Fruit fly (Drosophila melanogaster) whole organism, embryonic: ENCODE measurements around the gene Fas3.

Source experiments
- B-H2 ChIP-seq: fragments of 200-800 bp; sonication (Bioruptor generic); optimal IDR thresholded peaks from 2 replicates; lab custom pipeline; 2018; ENCODE audit warnings: missing biosample characterization, mild to moderate bottlenecking, missing genetic modification characterization
- BtbVII ChIP-seq: fragments of 200-800 bp; sonication (Bioruptor generic); optimal IDR thresholded peaks from 3 replicates; lab custom pipeline; 2017; ENCODE audit warnings: missing biosample characterization, mild to moderate bottlenecking, missing genetic modification characterization
- CG10959 ChIP-seq: fragments of 200-800 bp; sonication (Bioruptor generic); IDR thresholded peaks from 2 replicates; pipeline ENCODE4 v1.3.6; 2022; ENCODE audit warnings: missing biosample characterization, missing genetic modification characterization
- CG11093 ChIP-seq: fragments of 200-800 bp; sonication (Bioruptor generic); IDR thresholded peaks from 3 replicates; pipeline ENCODE4 v1.3.6; 2022; ENCODE audit warnings: missing biosample characterization, missing genetic modification characterization
- CG11247 ChIP-seq: fragments of 200-800 bp; sonication (Bioruptor generic); IDR thresholded peaks from 2 replicates; pipeline ENCODE4 v1.3.6; 2022; ENCODE audit warnings: missing biosample characterization, missing genetic modification characterization
- CG11695 ChIP-seq: fragments of 200-800 bp; sonication (Bioruptor generic); IDR thresholded peaks from 3 replicates; pipeline ENCODE4 v1.3.6; 2022; ENCODE audit warnings: missing biosample characterization, missing genetic modification characterization
- CG12071 ChIP-seq: fragments of 200-800 bp; sonication (Bioruptor generic); optimal IDR thresholded peaks from 3 replicates; lab custom pipeline; 2018; ENCODE audit warnings: missing biosample characterization, mild to moderate bottlenecking, missing genetic modification characterization
- CG12236 ChIP-seq: fragments of 200-800 bp; sonication (Bioruptor generic); optimal IDR thresholded peaks from 2 replicates; lab custom pipeline; 2016; ENCODE audit warnings: missing biosample characterization, missing genetic modification characterization
- CG14965 ChIP-seq: fragments of 200-800 bp; sonication (Bioruptor generic); optimal IDR thresholded peaks from 2 replicates; lab custom pipeline; 2016; ENCODE audit warnings: missing biosample characterization, missing genetic modification characterization, borderline replicate concordance
- CG15073 ChIP-seq: fragments of 200-800 bp; sonication (Bioruptor generic); optimal IDR thresholded peaks from 2 replicates; lab custom pipeline; 2016; ENCODE audit warnings: missing biosample characterization, missing genetic modification characterization
- CG15479 ChIP-seq: fragments of 200-800 bp; sonication (Bioruptor generic); optimal IDR thresholded peaks from 3 replicates; lab custom pipeline; 2019; ENCODE audit warnings: missing biosample characterization, mild to moderate bottlenecking, missing genetic modification characterization, moderate library complexity
- CG15696 ChIP-seq: fragments of 200-800 bp; sonication (Bioruptor generic); optimal IDR thresholded peaks from 2 replicates; lab custom pipeline; 2019; ENCODE audit warnings: missing biosample characterization, mild to moderate bottlenecking, missing genetic modification characterization, moderate library complexity
- CG1647 ChIP-seq: fragments of 200-800 bp; sonication (Bioruptor generic); optimal IDR thresholded peaks from 3 replicates; lab custom pipeline; 2016; ENCODE audit warnings: missing biosample characterization, missing genetic modification characterization
- CG17385 ChIP-seq: fragments of 200-800 bp; sonication (Bioruptor generic); optimal IDR thresholded peaks from 3 replicates; lab custom pipeline; 2018; ENCODE audit warnings: missing biosample characterization, mild to moderate bottlenecking, missing genetic modification characterization
- CG2875 ChIP-seq: fragments of 200-800 bp; sonication (Bioruptor generic); optimal IDR thresholded peaks from 2 replicates; lab custom pipeline; 2017; ENCODE audit warnings: missing biosample characterization, mild to moderate bottlenecking, missing genetic modification characterization, missing genetic modification reagents
- CG6254 ChIP-seq: fragments of 200-800 bp; sonication (Bioruptor generic); optimal IDR thresholded peaks from 3 replicates; lab custom pipeline; 2017; ENCODE audit warnings: mild to moderate bottlenecking, missing biosample characterization, missing genetic modification reagents, missing genetic modification characterization
- CG6272 ChIP-seq: fragments of 200-800 bp; sonication (Bioruptor generic); IDR thresholded peaks from 2 replicates; pipeline ENCODE4 v1.3.6; 2022; ENCODE audit warnings: missing biosample characterization, missing genetic modification characterization
- CG7556 ChIP-seq: fragments of 200-800 bp; sonication (Bioruptor generic); optimal IDR thresholded peaks from 2 replicates; lab custom pipeline; 2017; ENCODE audit warnings: missing biosample characterization, mild to moderate bottlenecking, missing genetic modification characterization
- CG7745 ChIP-seq: fragments of 200-800 bp; sonication (Bioruptor generic); optimal IDR thresholded peaks from 2 replicates; lab custom pipeline; 2018; ENCODE audit warnings: missing biosample characterization, mild to moderate bottlenecking, missing genetic modification characterization, moderate library complexity
- CG7928 ChIP-seq: fragments of 200-800 bp; sonication (Bioruptor generic); optimal IDR thresholded peaks from 2 replicates; lab custom pipeline; 2017; ENCODE audit warnings: missing biosample characterization, mild to moderate bottlenecking, missing genetic modification characterization
- CG9797 ChIP-seq: fragments of 200-800 bp; sonication (Bioruptor generic); optimal IDR thresholded peaks from 3 replicates; lab custom pipeline; 2018; ENCODE audit warnings: missing biosample characterization, mild to moderate bottlenecking, missing genetic modification characterization
- CTCF ChIP-seq: fragments of 200-800 bp; sonication (Bioruptor generic); optimal IDR thresholded peaks from 2 replicates; lab custom pipeline; 2017; ENCODE audit warnings: missing biosample characterization, mild to moderate bottlenecking, missing genetic modification characterization, moderate library complexity
- CkIIα-i1 ChIP-seq: fragments of 200-800 bp; sonication (Bioruptor generic); IDR thresholded peaks from 2 replicates; pipeline ENCODE4 v1.3.6; 2022; ENCODE audit warnings: missing biosample characterization, missing genetic modification characterization
- D ChIP-seq, 2 experiments: fragments of 200-800 bp in 1 of 2; fragments of >200 bp in 1 of 2; sonication (Bioruptor generic) in 1 of 2; optimal IDR thresholded peaks; 2 replicates in 1 of 2; 3 replicates in 1 of 2; lab custom pipeline; 2017; ENCODE audit warnings: mild to moderate bottlenecking in 1 of 2, missing biosample characterization in 1 of 2, missing genetic modification characterization in 1 of 2, missing genetic modification reagents in 1 of 2
- Doc2 ChIP-seq: fragments of 200-800 bp; sonication (Bioruptor generic); IDR thresholded peaks from 2 replicates; pipeline ENCODE4 v1.3.6; 2022; ENCODE audit warnings: missing biosample characterization, missing genetic modification characterization
- Doc3 ChIP-seq: fragments of 200-800 bp; sonication (Bioruptor generic); IDR thresholded peaks from 3 replicates; pipeline ENCODE4 v1.3.6; 2022; ENCODE audit warnings: missing biosample characterization, missing genetic modification characterization; ENCODE audit not compliant: partially characterized antibody
- HmgZ ChIP-seq: fragments of 200-800 bp; sonication (Bioruptor generic); optimal IDR thresholded peaks from 2 replicates; lab custom pipeline; 2018; ENCODE audit warnings: missing biosample characterization, mild to moderate bottlenecking, missing genetic modification characterization
- Hmx ChIP-seq: fragments of 200-800 bp; sonication (Bioruptor generic); optimal IDR thresholded peaks from 2 replicates; lab custom pipeline; 2016; ENCODE audit warnings: missing biosample characterization, missing genetic modification characterization
- Kr ChIP-seq: fragments of 200-800 bp; sonication (Bioruptor generic); optimal IDR thresholded peaks from 2 replicates; lab custom pipeline; 2017; ENCODE audit warnings: missing biosample characterization, mild to moderate bottlenecking, missing genetic modification characterization
- MTF-1 ChIP-seq: fragments of 200-800 bp; sonication (Bioruptor generic); optimal IDR thresholded peaks from 2 replicates; lab custom pipeline; 2018; ENCODE audit warnings: missing biosample characterization, mild to moderate bottlenecking, missing genetic modification characterization, borderline replicate concordance
- Mad ChIP-seq: fragments of 200-800 bp; sonication (Bioruptor generic); optimal IDR thresholded peaks from 2 replicates; lab custom pipeline; 2016; ENCODE audit warnings: missing biosample characterization, missing genetic modification characterization
- Neu2 ChIP-seq: fragments of 200-800 bp; sonication (Bioruptor generic); optimal IDR thresholded peaks from 3 replicates; lab custom pipeline; 2016; ENCODE audit warnings: missing biosample characterization, missing genetic modification characterization, borderline replicate concordance
- Xrp1 ChIP-seq: fragments of 200-800 bp; sonication (Bioruptor generic); IDR thresholded peaks from 2 replicates; pipeline ENCODE4 v1.3.6; 2022; ENCODE audit warnings: missing biosample characterization, missing genetic modification characterization
- abd-A ChIP-seq: fragments of 200-800 bp; sonication (Bioruptor generic); optimal IDR thresholded peaks from 3 replicates; lab custom pipeline; 2019; ENCODE audit warnings: missing biosample characterization, mild to moderate bottlenecking, missing genetic modification characterization, moderate library complexity
- cad ChIP-seq: fragments of >200 bp; optimal IDR thresholded peaks from 2 replicates; lab custom pipeline; 2017; ENCODE audit warnings: missing biosample characterization, missing genetic modification characterization
- crol ChIP-seq: fragments of 200-800 bp; sonication (Bioruptor generic); IDR thresholded peaks from 2 replicates; pipeline ENCODE4 v1.3.6; 2022; ENCODE audit warnings: missing biosample characterization, missing genetic modification characterization
- ewg ChIP-seq: fragments of 200-800 bp; sonication (Bioruptor generic); optimal IDR thresholded peaks from 3 replicates; lab custom pipeline; 2017; ENCODE audit warnings: mild to moderate bottlenecking, missing biosample characterization, missing genetic modification reagents, missing genetic modification characterization
- ftz-f1 ChIP-seq: fragments of 200-800 bp; sonication (Bioruptor generic); optimal IDR thresholded peaks from 2 replicates; lab custom pipeline; 2016; ENCODE audit warnings: missing biosample characterization, missing genetic modification characterization
- gcm2 ChIP-seq: fragments of 200-800 bp; sonication (Bioruptor generic); optimal IDR thresholded peaks from 2 replicates; lab custom pipeline; 2016; ENCODE audit warnings: missing biosample characterization, missing genetic modification characterization
- jumu ChIP-seq: fragments of 200-800 bp; sonication (Bioruptor generic); optimal IDR thresholded peaks from 3 replicates; lab custom pipeline; 2016; ENCODE audit warnings: missing biosample characterization, missing genetic modification characterization
- lilli ChIP-seq: fragments of 200-800 bp; sonication (Bioruptor generic); optimal IDR thresholded peaks from 3 replicates; lab custom pipeline; 2016; ENCODE audit warnings: missing biosample characterization, missing genetic modification characterization
- org-1 ChIP-seq: fragments of 200-800 bp; sonication (Bioruptor generic); optimal IDR thresholded peaks from 2 replicates; lab custom pipeline; 2017; ENCODE audit warnings: missing biosample characterization, missing genetic modification characterization
- otp ChIP-seq: fragments of 200-800 bp; sonication (Bioruptor generic); IDR thresholded peaks from 3 replicates; pipeline ENCODE4, ENCODE4 v1.3.6; 2022; ENCODE audit warnings: missing biosample characterization, missing genetic modification characterization
- pan ChIP-seq, 4 experiments: fragments of >200 bp in 3 of 4; fragments of 200-800 bp in 1 of 4; sonication (Bioruptor generic) in 1 of 4; optimal IDR thresholded peaks in 3 of 4; IDR thresholded peaks in 1 of 4; 2 replicates each; pipeline versions ENCODE4 v1.3.6 to Lab custom; 2017 to 2022; ENCODE audit warnings: missing biosample characterization in 2 of 4, missing genetic modification characterization in 2 of 4, mixed read lengths in 1 of 4
- phol ChIP-seq: fragments of 200-800 bp; sonication (Bioruptor generic); optimal IDR thresholded peaks from 3 replicates; lab custom pipeline; 2018; ENCODE audit warnings: missing biosample characterization, mild to moderate bottlenecking, missing genetic modification characterization, moderate library complexity
- prd ChIP-seq, 3 experiments: fragments of >200 bp in 2 of 3; fragments of 200-800 bp in 1 of 3; sonication (Bioruptor generic) in 1 of 3; optimal IDR thresholded peaks in 2 of 3; IDR thresholded peaks in 1 of 3; 2 replicates in 2 of 3; 3 replicates in 1 of 3; pipeline versions ENCODE4 v1.3.6 to Lab custom; 2017 to 2022; ENCODE audit warnings: missing biosample characterization in 1 of 3, missing genetic modification characterization in 1 of 3
- sqz ChIP-seq: fragments of 200-800 bp; sonication (Bioruptor generic); optimal IDR thresholded peaks from 3 replicates; lab custom pipeline; 2018; ENCODE audit warnings: missing biosample characterization, mild to moderate bottlenecking, missing genetic modification characterization
- unc-4 ChIP-seq: fragments of 200-800 bp; sonication (Bioruptor generic); IDR thresholded peaks from 2 replicates; pipeline ENCODE4 v1.3.6; 2022; ENCODE audit warnings: missing biosample characterization, missing genetic modification characterization; ENCODE audit not compliant: partially characterized antibody
- usp ChIP-seq: fragments of >200 bp; optimal IDR thresholded peaks from 2 replicates; lab custom pipeline; 2017; ENCODE audit warnings: missing biosample characterization, missing genetic modification characterization
- zen ChIP-seq: fragments of 200-800 bp; sonication (Bioruptor generic); optimal IDR thresholded peaks from 3 replicates; lab custom pipeline; 2018; ENCODE audit warnings: missing biosample characterization, mild to moderate bottlenecking, missing genetic modification characterization, moderate library complexity

The Fas3 gene

DNA sequence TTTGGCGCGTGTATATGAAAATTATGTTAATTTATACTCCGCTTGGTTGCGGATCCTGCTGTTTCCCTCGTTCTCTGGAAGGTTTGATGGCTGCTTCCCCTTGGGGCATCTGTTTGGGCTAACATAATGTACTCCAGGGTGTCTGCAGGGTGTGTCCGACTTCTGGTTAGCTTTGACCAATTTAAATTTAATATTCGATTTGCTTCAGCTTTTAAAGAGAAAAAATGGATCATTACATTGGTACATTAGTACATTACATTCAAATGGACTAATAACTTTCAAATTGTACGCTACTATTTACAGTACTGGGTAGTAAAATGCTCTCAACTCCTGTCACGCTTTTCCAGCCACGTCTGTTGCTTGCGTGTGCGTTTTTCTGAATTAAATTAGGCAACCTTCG lies 57.2 kb downstream of the Fas3 start (continued):
- TF ChIP-seq CG15073 (GFP tag; lab: Kevin White, UChicago): peak; percentile 49
- no peak for TF ChIP-seq Doc2
- no peak for TF ChIP-seq cad (GFP tag; lab: Kevin White, UChicago)
- peak; percentile 15 for TF ChIP-seq BtbVII (GFP tag; lab: Kevin White, UChicago)
- no peak for TF ChIP-seq CG15696 (tag; lab: Kevin White, UChicago)
- TF ChIP-seq CG11247 (GFP tag; lab: Robert Waterston, UW): peak; percentile 52; the same call in 1 of the 2 replicates
- no peak for TF ChIP-seq CG10959
- TF ChIP-seq Mad (GFP tag; lab: Kevin White, UChicago): no peak
- TF ChIP-seq Neu2: no peak
- TF ChIP-seq CG12071: peak; percentile 35
- no peak for TF ChIP-seq otp (GFP tag; lab: Robert Waterston, UW)
- TF ChIP-seq B-H2: no peak
- no peak for TF ChIP-seq Kr (GFP tag; lab: Kevin White, UChicago)
- TF ChIP-seq zen: no peak
- no peak for TF ChIP-seq CG15479 (GFP tag; lab: Kevin White, UChicago)
- no peak for TF ChIP-seq jumu
- no peak for TF ChIP-seq CkIIα-i1 (GFP tag; lab: Robert Waterston, UW)
- no peak for TF ChIP-seq prd (optimal IDR thresholded peaks at IDR 0.05; lab: Kevin White, UChicago)
- peak; percentile 64; the same call in 2 of the 3 replicates for TF ChIP-seq prd (GFP tag; IDR thresholded peaks at IDR 0.05; lab: Robert Waterston, UW)
- TF ChIP-seq CG11695 (GFP tag; lab: Robert Waterston, UW): no peak
- TF ChIP-seq ftz-f1 (GFP tag; lab: Kevin White, UChicago): no peak
- TF ChIP-seq abd-A (tag; lab: Kevin White, UChicago): peak; percentile 12
- no peak for TF ChIP-seq CG9797 (GFP tag; lab: Kevin White, UChicago)
- TF ChIP-seq pan (optimal IDR thresholded peaks at IDR 0.05; lab: Kevin White, UChicago): no peak
- peak in 1 of 2 experiments; percentile 65 for TF ChIP-seq pan (GFP tag; optimal IDR thresholded peaks at IDR 0.05 in 1 of 2, IDR thresholded peaks at IDR 0.05 in 1 of 2)
- no peak for TF ChIP-seq CG2875 (GFP tag; lab: Kevin White, UChicago)
- no peak for TF ChIP-seq usp
- no peak for TF ChIP-seq unc-4 (GFP tag; lab: Robert Waterston, UW)
- no peak for TF ChIP-seq Hmx (GFP tag; lab: Kevin White, UChicago)
- TF ChIP-seq CG11093 (GFP tag; lab: Robert Waterston, UW): no peak
- peak; percentile 57 for TF ChIP-seq lilli (GFP tag; lab: Kevin White, UChicago)
- peak; percentile 58 for TF ChIP-seq CG7556 (GFP tag; lab: Kevin White, UChicago)
- peak; percentile 50 for TF ChIP-seq Xrp1 (GFP tag; lab: Robert Waterston, UW)
- no peak for TF ChIP-seq gcm2 (GFP tag; lab: Kevin White, UChicago)
- peak; percentile 7 for TF ChIP-seq CG1647 (GFP tag; lab: Kevin White, UChicago)
- no peak for TF ChIP-seq CG6272 (GFP tag; lab: Robert Waterston, UW)
- no peak for TF ChIP-seq CG7928 (GFP tag; lab: Kevin White, UChicago)
- peak; percentile 24 for TF ChIP-seq HmgZ
- no peak for TF ChIP-seq CG14965 (GFP tag; lab: Kevin White, UChicago)
- no peak for TF ChIP-seq CG7745
- TF ChIP-seq D (optimal IDR thresholded peaks at IDR 0.05; lab: Kevin White, UChicago): no peak
- TF ChIP-seq D (GFP tag; optimal IDR thresholded peaks at IDR 0.05; lab: Kevin White, UChicago): peak; percentile 8
- TF ChIP-seq CG6254 (GFP tag; lab: Kevin White, UChicago): no peak
- no peak for TF ChIP-seq MTF-1 (GFP tag; lab: Kevin White, UChicago)
- peak; percentile 20 for TF ChIP-seq CG17385 (GFP tag; lab: Kevin White, UChicago)
- no peak for TF ChIP-seq CTCF (GFP tag; lab: Kevin White, UChicago)
- no peak for TF ChIP-seq crol
- peak; percentile 39 for TF ChIP-seq org-1 (GFP tag; lab: Kevin White, UChicago)
- peak; percentile 2 for TF ChIP-seq ewg (GFP tag; lab: Kevin White, UChicago)
- no peak for TF ChIP-seq CG12236 (GFP tag; lab: Kevin White, UChicago)
- TF ChIP-seq sqz: no peak
- peak; percentile 55 for TF ChIP-seq phol (tag; lab: Kevin White, UChicago)
- no peak for TF ChIP-seq Doc3 (GFP tag; lab: Robert Waterston, UW)
